Worm (Caenorhabditis elegans) whole organism, L4 larva: ENCODE data around the gene ZK507.1.
A peak's percentile ranks its signal among the peaks of the same experiment; 100 is the strongest.

ENCODE experiments used
- D1046.2 ChIP-seq: fragments of 200-800 bp; sonication (Bioruptor generic); IDR thresholded peaks from 2 replicates; pipeline ENCODE4 v1.3.6; 2022; ENCODE audit warnings: missing genetic modification characterization, missing compliant biosample characterization
- F26F4.8 ChIP-seq: fragments of 200-800 bp; sonication (Bioruptor generic); conservative IDR thresholded peaks from 2 replicates; pipeline ENCODE4 v1.3.6; 2022; ENCODE audit warnings: missing genetic modification characterization, missing compliant biosample characterization
- F37D6.2 ChIP-seq: sonication (generic microtip); optimal IDR thresholded peaks from 2 replicates; lab custom pipeline; 2016; ENCODE audit warnings: mild to moderate bottlenecking, missing genetic modification characterization, missing compliant biosample characterization
- T26A8.4 ChIP-seq: fragments of 200-800 bp; sonication (Bioruptor generic); IDR thresholded peaks from 2 replicates; pipeline ENCODE4 v1.3.6; 2022; ENCODE audit warnings: missing genetic modification characterization, missing compliant biosample characterization
- Y5F2A.4 ChIP-seq: fragments of 200-800 bp; sonication (Bioruptor generic); optimal IDR thresholded peaks from 2 replicates; lab custom pipeline; 2018; ENCODE audit warnings: mild to moderate bottlenecking, missing genetic modification characterization, missing compliant biosample characterization
- aha-1 ChIP-seq: fragments of 150-350 bp; peaks from one replicate; lab custom pipeline; 2014; ENCODE audit warnings: missing biosample characterization, missing genetic modification characterization
- ama-1 ChIP-seq: fragments of 150-350 bp; optimal IDR thresholded peaks from 2 replicates; lab custom pipeline; 2014; ENCODE audit warnings: inconsistent platforms, mixed read lengths
- ceh-62 ChIP-seq: sonication (generic microtip); optimal IDR thresholded peaks from 2 replicates; lab custom pipeline; 2017; ENCODE audit warnings: missing biosample characterization, missing genetic modification characterization
- daf-12 ChIP-seq: fragments of 150-350 bp; optimal IDR thresholded peaks from 2 replicates; lab custom pipeline; 2014; ENCODE audit warnings: missing biosample characterization, missing genetic modification reagents, missing genetic modification characterization
- daf-19 ChIP-seq: fragments of 200-800 bp; sonication (Bioruptor generic); conservative IDR thresholded peaks from 2 replicates; pipeline ENCODE4 v1.3.6; 2022; ENCODE audit warnings: missing genetic modification characterization, missing compliant biosample characterization
- dpl-1 ChIP-seq: fragments of 150-350 bp; optimal IDR thresholded peaks from 2 replicates; lab custom pipeline; 2014; ENCODE audit warnings: missing biosample characterization, missing genetic modification reagents, missing genetic modification characterization
- duxl-1 ChIP-seq: sonication (generic microtip); optimal IDR thresholded peaks from 2 replicates; lab custom pipeline; 2016; ENCODE audit warnings: mild to moderate bottlenecking, missing genetic modification characterization, moderate library complexity, missing compliant biosample characterization; ENCODE audit not compliant: poor library complexity
- egl-27 ChIP-seq: sonication (generic microtip); optimal IDR thresholded peaks from 3 replicates; lab custom pipeline; 2017; ENCODE audit warnings: missing biosample characterization, missing genetic modification reagents, missing genetic modification characterization
- egl-43 ChIP-seq: fragments of 200-800 bp; sonication (Bioruptor generic); IDR thresholded peaks from 2 replicates; pipeline ENCODE4 v1.3.6; 2022; ENCODE audit warnings: missing genetic modification reagents, missing genetic modification characterization, missing compliant biosample characterization
- gei-8 ChIP-seq: fragments of 200-800 bp; sonication (Bioruptor generic); optimal IDR thresholded peaks from 2 replicates; lab custom pipeline; 2018; ENCODE audit warnings: mild to moderate bottlenecking, missing genetic modification characterization, missing compliant biosample characterization
- hlh-30 ChIP-seq: sonication (generic microtip); optimal IDR thresholded peaks from 2 replicates; lab custom pipeline; 2017; ENCODE audit warnings: antibody characterized with exemption, mild to moderate bottlenecking, missing genetic modification characterization, missing compliant biosample characterization; ENCODE audit not compliant: insufficient read depth
- lin-39 ChIP-seq: fragments of 150-350 bp; optimal IDR thresholded peaks from 2 replicates; lab custom pipeline; 2014; ENCODE audit warnings: missing biosample characterization, missing genetic modification reagents, missing genetic modification characterization
- lsy-2 ChIP-seq, 2 experiments: fragments of 150-350 bp in 1 of 2; sonication (generic microtip) in 1 of 2; optimal IDR thresholded peaks; 2 replicates each; lab custom pipeline; 2014 to 2017; ENCODE audit warnings: missing biosample characterization in 2 of 2, missing genetic modification characterization in 2 of 2
- madf-5 ChIP-seq, 2 experiments: fragments of 200-800 bp; sonication (Bioruptor generic); IDR thresholded peaks; 2 replicates each; pipeline ENCODE4 v1.3.6; 2022; ENCODE audit warnings: missing compliant biosample characterization in 2 of 2, missing genetic modification characterization in 2 of 2
- mes-2 ChIP-seq: sonication (generic microtip); optimal IDR thresholded peaks from 2 replicates; lab custom pipeline; 2016; ENCODE audit warnings: missing genotype, mild to moderate bottlenecking, missing genetic modification characterization, missing compliant biosample characterization; ENCODE audit not compliant: poor library complexity, severe bottlenecking
- pha-4 ChIP-seq, 2 experiments: fragments of 150-350 bp in 1 of 2; fragments of 200-800 bp in 1 of 2; sonication (Bioruptor generic) in 1 of 2; IDR thresholded peaks in 1 of 2; optimal IDR thresholded peaks in 1 of 2; 2 replicates each; pipeline versions ENCODE4 v1.3.6 to Lab custom; 2014 to 2022; ENCODE audit warnings: missing genetic modification characterization in 2 of 2, missing genetic modification reagents in 2 of 2, missing biosample characterization in 1 of 2, missing compliant biosample characterization in 1 of 2
- pqm-1 ChIP-seq: sonication (generic microtip); optimal IDR thresholded peaks from 2 replicates; lab custom pipeline; 2017; ENCODE audit warnings: missing biosample characterization, missing genetic modification characterization
- saeg-2 ChIP-seq: fragments of 200-800 bp; sonication (Bioruptor generic); IDR thresholded peaks from 2 replicates; pipeline ENCODE4 v1.3.6; 2022; ENCODE audit warnings: missing genetic modification reagents, missing genetic modification characterization, missing compliant biosample characterization
- set-16 ChIP-seq: fragments of 200-800 bp; sonication (Bioruptor generic); IDR thresholded peaks from 2 replicates; pipeline ENCODE4 v1.3.6; 2022; ENCODE audit warnings: missing genetic modification reagents, missing genetic modification characterization, missing compliant biosample characterization
- tag-97 ChIP-seq: fragments of 200-800 bp; sonication (Bioruptor generic); IDR thresholded peaks from 2 replicates; pipeline ENCODE4 v1.3.6; 2022; ENCODE audit warnings: missing genetic modification characterization, missing compliant biosample characterization
- tra-1 ChIP-seq: fragments of 200-800 bp; sonication (Bioruptor generic); IDR thresholded peaks from 2 replicates; pipeline ENCODE4 v1.3.6; 2022; ENCODE audit warnings: missing genetic modification reagents, missing genetic modification characterization, missing compliant biosample characterization
- unc-39 ChIP-seq: sonication (generic microtip); optimal IDR thresholded peaks from 2 replicates; lab custom pipeline; 2017; ENCODE audit warnings: missing biosample characterization, missing genetic modification characterization
- unc-62 ChIP-seq, 3 experiments: fragments of 150-350 bp in 1 of 3; sonication (generic microtip); optimal IDR thresholded peaks in 2 of 3; peaks in 1 of 3; 1 replicate in 1 of 3; 2 replicates in 2 of 3; lab custom pipeline; 2014 to 2017; ENCODE audit warnings: missing biosample characterization in 3 of 3, missing genetic modification characterization in 3 of 3, missing genetic modification reagents in 3 of 3, missing genotype in 1 of 3
- zip-11 ChIP-seq: fragments of 200-800 bp; sonication (Bioruptor generic); IDR thresholded peaks from 2 replicates; pipeline ENCODE4 v1.3.6; 2022; ENCODE audit warnings: missing genetic modification characterization, missing compliant biosample characterization
- ztf-7 ChIP-seq: fragments of 150-350 bp; optimal IDR thresholded peaks from 2 replicates; lab custom pipeline; 2014; ENCODE audit warnings: missing biosample characterization, missing genetic modification characterization

ZK507.1 gene

ce11 chrIII:9101212-9101611, at the start of gene ZK507.1:
Gene ZK507.1 (minus strand): TSS chrIII:9101312.
- TF ChIP-seq tag-97 (GFP tag; lab: Robert Waterston, UW), result no peak
- TF ChIP-seq, all 104 proteins: peak for 0

DNA sequence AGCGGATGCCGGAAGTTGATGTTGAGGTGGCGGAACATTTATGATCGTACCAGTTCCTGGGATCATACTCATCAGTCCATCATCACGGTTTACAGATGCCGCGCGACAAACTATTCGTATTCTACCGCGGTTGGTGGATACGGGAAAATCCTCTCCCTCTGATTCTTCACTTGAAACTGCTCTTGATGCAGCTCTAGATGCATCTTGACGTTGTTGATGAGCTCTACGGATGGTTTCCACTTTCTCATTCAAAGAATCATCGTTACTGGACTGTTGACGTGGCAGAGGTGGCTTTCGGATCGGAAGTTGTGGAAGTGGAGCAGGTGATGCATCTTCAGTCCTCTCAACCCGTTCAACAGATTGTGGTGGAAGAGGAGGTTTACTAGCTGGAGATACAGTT, 48.0 kb upstream of the ZK507.1 start:
- peak; percentile 90 for TF ChIP-seq aha-1
- TF ChIP-seq ztf-7, result no peak

DNA sequence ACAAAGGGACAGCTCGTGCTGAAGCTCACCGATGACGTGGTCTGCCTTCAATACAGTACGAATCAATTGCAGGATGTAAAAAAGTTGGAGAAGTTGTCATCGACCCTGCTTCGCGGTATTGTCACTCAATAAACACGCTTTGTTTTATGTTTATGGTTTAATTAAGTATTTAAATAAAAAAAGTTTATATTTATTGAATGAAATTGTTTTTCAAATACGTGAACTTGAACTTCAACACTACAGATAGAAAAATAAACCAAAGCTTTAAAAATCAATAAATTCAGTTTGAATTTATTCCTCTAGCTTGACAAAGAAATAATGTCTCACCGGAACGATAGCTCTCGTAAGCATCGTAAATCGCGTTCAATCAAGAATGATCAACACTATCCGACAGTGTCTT, 44.7 kb upstream of the ZK507.1 start, which contains the start of gene ZK512.8:
ZK512.8 (plus strand) TSS at position 301 of the 400 bp plus-strand sequence.
- no peak for TF ChIP-seq F26F4.8 (GFP tag; lab: Robert Waterston, UW)
- TF ChIP-seq zip-11 (GFP tag; lab: Robert Waterston, UW), result no peak
- no peak for TF ChIP-seq tra-1 (GFP tag; lab: Robert Waterston, UW)
- no peak for TF ChIP-seq duxl-1 (tag; lab: Kevin White, UChicago)

DNA sequence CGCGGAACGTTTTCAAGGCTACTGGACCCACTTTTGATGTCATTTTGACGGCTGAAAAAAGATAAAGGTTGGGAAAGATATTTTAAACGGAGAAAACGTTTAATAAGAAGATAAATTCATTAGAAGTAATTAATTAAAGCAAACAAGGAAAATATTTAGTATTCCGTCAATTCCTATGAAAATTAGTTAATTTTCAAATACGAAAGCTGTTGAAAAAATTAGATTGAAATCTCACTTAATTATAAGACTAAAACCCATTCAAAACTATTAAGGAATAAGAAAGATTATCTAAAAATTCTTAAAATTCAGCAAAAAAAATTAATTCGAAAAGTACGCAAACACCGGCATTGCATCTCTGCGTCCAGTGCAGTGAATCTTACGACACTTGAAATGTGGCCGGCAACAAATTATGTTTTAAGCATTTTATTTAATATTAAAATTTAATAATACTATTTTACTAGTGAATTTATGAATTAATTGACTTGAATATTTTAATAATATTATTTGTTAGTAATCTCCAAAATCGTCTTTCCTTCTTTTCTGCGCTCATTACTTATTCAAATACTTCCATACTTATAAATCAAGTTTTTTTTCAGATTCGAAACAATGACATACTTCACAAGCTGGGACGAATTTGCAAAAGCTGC, 43.8 kb upstream of the ZK507.1 start, which contains the start of the genes ZK512.2 and ZK512.4:
ZK512.2 (minus strand) TSS at position 51 of the 647 bp plus-strand sequence.
ZK512.4 (plus strand) TSS at position 597 of the 647 bp plus-strand sequence.
- TF ChIP-seq lsy-2 (tag; optimal IDR thresholded peaks at IDR 0.05; lab: Kevin White, UChicago), result peak in 1 of 2 experiments; percentile 57
- TF ChIP-seq ama-1 (lab: Kevin White, UChicago), result no peak
- TF ChIP-seq ceh-62 (tag; lab: Kevin White, UChicago), result no peak
- TF ChIP-seq dpl-1, result peak; percentile 41
- peak; percentile 60 for TF ChIP-seq mes-2 (tag; lab: Kevin White, UChicago)
- peak; percentile 10 for TF ChIP-seq hlh-30 (tag; lab: Kevin White, UChicago)
- no peak for TF ChIP-seq daf-12 (tag; lab: Kevin White, UChicago)

ce11 chrIII:9143911-9144310, 42.8 kb upstream of the ZK507.1 start, which contains the start of gene ZK512.11:
Gene ZK512.11 (plus strand): TSS chrIII:9144211.
- TF ChIP-seq F37D6.2, result no peak
- TF ChIP-seq gei-8 (GFP tag; lab: Kevin White, UChicago), result no peak
- TF ChIP-seq lin-39, result no peak
- no peak for TF ChIP-seq madf-5 (GFP tag; IDR thresholded peaks at IDR 0.05; lab: Robert Waterston, UW)
- no peak for TF ChIP-seq egl-43
- no peak for TF ChIP-seq pha-4 (GFP tag; IDR thresholded peaks at IDR 0.05; lab: Robert Waterston, UW)
- no peak for TF ChIP-seq pha-4 (tag; optimal IDR thresholded peaks at IDR 0.05; lab: Kevin White, UChicago)
- no peak for TF ChIP-seq T26A8.4 (GFP tag; lab: Robert Waterston, UW)
- no peak for TF ChIP-seq pqm-1 (tag; lab: Kevin White, UChicago)
- no peak for TF ChIP-seq daf-19 (GFP tag; lab: Robert Waterston, UW)
- TF ChIP-seq saeg-2, result no peak
- TF ChIP-seq unc-39 (tag; lab: Kevin White, UChicago), result no peak
- no peak for TF ChIP-seq egl-27 (tag; lab: Kevin White, UChicago)
- no peak for TF ChIP-seq D1046.2 (GFP tag; lab: Robert Waterston, UW)
- TF ChIP-seq duxl-1 (tag; lab: Kevin White, UChicago), result no peak
- no peak for TF ChIP-seq set-16 (GFP tag; lab: Robert Waterston, UW)
- no peak for TF ChIP-seq aha-1

DNA sequence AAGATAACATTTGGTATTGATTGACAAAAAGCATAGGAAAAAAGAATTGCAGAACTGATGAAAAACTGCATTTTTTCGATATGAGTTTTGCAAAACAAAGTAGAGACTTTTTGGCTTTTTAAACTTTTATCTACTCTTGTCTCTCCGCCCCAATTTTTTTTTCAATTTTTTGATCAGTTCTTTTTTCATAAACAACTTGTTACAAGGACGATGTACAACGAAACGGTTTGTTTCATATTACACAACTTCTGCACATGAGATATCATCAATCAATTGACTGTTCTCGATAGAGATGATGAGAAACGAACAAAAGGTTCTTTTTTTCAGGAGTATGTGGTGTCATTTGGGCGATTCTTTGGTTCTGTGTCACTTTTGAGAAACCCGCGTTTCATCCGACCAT, 37.5 kb upstream of the ZK507.1 start, which contains the start of gene ZK512.7:
ZK512.7 (minus strand) TSS at position 101 of the 400 bp plus-strand sequence.
- no peak for TF ChIP-seq Y5F2A.4 (GFP tag; lab: Kevin White, UChicago)
- peak in 1 of 2 experiments; percentile 72 for TF ChIP-seq unc-62 (GFP tag; optimal IDR thresholded peaks at IDR 0.05 in 1 of 2; lab: Kevin White, UChicago)
- no peak for TF ChIP-seq unc-62 (tag; optimal IDR thresholded peaks at IDR 0.05; lab: Kevin White, UChicago)
